Worm (Caenorhabditis elegans) whole organism, early embryonic: ENCODE measurements around the gene elpc-2.

ENCODE experiments used
- ama-1 ChIP-seq: fragments of 150-350 bp; optimal IDR thresholded peaks from 2 replicates; lab custom pipeline; 2014
- ceh-13 ChIP-seq: fragments of 200-800 bp; sonication (Bioruptor generic); optimal IDR thresholded peaks from 2 replicates; lab custom pipeline; 2018; ENCODE audit warnings: mild to moderate bottlenecking, missing genetic modification characterization, missing compliant biosample characterization
- ceh-36 ChIP-seq: sonication (generic microtip); optimal IDR thresholded peaks from 2 replicates; lab custom pipeline; 2016; ENCODE audit warnings: missing genetic modification characterization, inconsistent platforms, missing compliant biosample characterization
- ets-7 ChIP-seq: sonication (generic microtip); optimal IDR thresholded peaks from 2 replicates; lab custom pipeline; 2016; ENCODE audit warnings: missing genotype, missing genetic modification characterization, missing compliant biosample characterization
- hmg-4 ChIP-seq: fragments of 200-800 bp; sonication (Bioruptor generic); optimal IDR thresholded peaks from 2 replicates; lab custom pipeline; 2018; ENCODE audit warnings: mild to moderate bottlenecking, missing genetic modification characterization, missing compliant biosample characterization

DNA sequence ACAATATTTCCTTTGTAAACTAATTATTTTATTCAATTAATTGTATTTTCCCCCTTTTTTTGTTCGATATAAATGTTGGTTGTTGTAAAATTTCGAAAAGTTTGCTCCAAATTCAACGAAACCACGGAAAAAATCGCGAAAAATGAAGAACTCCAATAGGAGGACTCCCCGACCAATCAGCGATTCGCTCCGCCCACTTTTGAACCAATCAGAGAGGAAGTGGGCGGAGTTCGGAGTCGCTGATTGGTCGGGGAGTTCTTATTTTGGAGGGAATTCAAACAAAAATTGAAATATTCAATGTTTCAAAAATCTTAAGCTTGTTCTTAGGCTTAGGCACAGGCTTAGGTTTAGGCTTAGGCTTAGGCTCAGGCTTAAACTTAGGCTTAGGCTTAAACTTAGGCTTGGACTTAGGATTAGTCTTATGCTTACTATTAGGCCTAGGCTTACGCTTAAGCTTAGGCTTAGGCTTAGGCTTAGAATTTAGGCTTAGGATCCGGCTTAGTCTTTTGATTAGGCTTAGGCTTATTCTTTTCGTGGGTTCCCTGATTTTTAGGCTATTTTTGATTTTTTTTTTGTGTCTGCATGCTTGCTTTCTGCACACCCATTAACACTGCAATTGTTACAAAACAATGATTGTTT is 33.0 kb upstream of the elpc-2 start:
- no peak for TF ChIP-seq hmg-4
- TF ChIP-seq ceh-36 (tag; lab: Kevin White, UChicago): peak; percentile 79
- TF ChIP-seq ets-7 (tag; lab: Kevin White, UChicago): no peak
- TF ChIP-seq ceh-13 (GFP tag; lab: Kevin White, UChicago): no peak
- TF ChIP-seq ama-1 (lab: Kevin White, UChicago): no peak
